Fruit fly (Drosophila melanogaster) whole organism, embryonic: ENCODE data around the gene EMC3.
A peak's percentile ranks its signal among the peaks of the same experiment; 100 is the strongest.

Experiments
- CG10979 ChIP-seq: fragments of 200-800 bp; sonication (Bioruptor generic); optimal IDR thresholded peaks from 2 replicates; lab custom pipeline; 2018; ENCODE audit warnings: missing biosample characterization, mild to moderate bottlenecking, missing genetic modification characterization, moderate library complexity
- CG11504 ChIP-seq: fragments of 200-800 bp; sonication (Bioruptor generic); optimal IDR thresholded peaks from 3 replicates; lab custom pipeline; 2019; ENCODE audit warnings: missing biosample characterization, mild to moderate bottlenecking, missing genetic modification characterization, moderate library complexity
- CG12219 ChIP-seq: fragments of 200-800 bp; sonication (Bioruptor generic); optimal IDR thresholded peaks from 3 replicates; lab custom pipeline; 2018; ENCODE audit warnings: missing biosample characterization, mild to moderate bottlenecking, missing genetic modification characterization
- CG12769 ChIP-seq: fragments of 200-800 bp; sonication (Bioruptor generic); optimal IDR thresholded peaks from 2 replicates; lab custom pipeline; 2019; ENCODE audit warnings: missing biosample characterization, mild to moderate bottlenecking, missing genetic modification characterization, moderate library complexity
- CG14441 ChIP-seq: fragments of 200-800 bp; sonication (Bioruptor generic); IDR thresholded peaks from 2 replicates; pipeline ENCODE4 v1.3.6; 2022; ENCODE audit warnings: missing biosample characterization, missing genetic modification characterization
- CG17328 ChIP-seq: fragments of 200-800 bp; sonication (Bioruptor generic); IDR thresholded peaks from 2 replicates; pipeline ENCODE4 v1.3.6; 2022; ENCODE audit warnings: missing biosample characterization, missing genetic modification characterization
- CG17385 ChIP-seq: fragments of 200-800 bp; sonication (Bioruptor generic); optimal IDR thresholded peaks from 3 replicates; lab custom pipeline; 2018; ENCODE audit warnings: missing biosample characterization, mild to moderate bottlenecking, missing genetic modification characterization
- CG18599 ChIP-seq: fragments of 200-800 bp; sonication (Bioruptor generic); optimal IDR thresholded peaks from 3 replicates; lab custom pipeline; 2017; ENCODE audit warnings: missing biosample characterization, missing genetic modification characterization, mild to moderate bottlenecking, moderate library complexity, missing genetic modification reagents
- CG18764 ChIP-seq: fragments of 200-800 bp; sonication (Bioruptor generic); optimal IDR thresholded peaks from 3 replicates; lab custom pipeline; 2016; ENCODE audit warnings: missing biosample characterization, missing genetic modification characterization
- CG2712 ChIP-seq: fragments of 200-800 bp; optimal IDR thresholded peaks from 3 replicates; lab custom pipeline; 2019; ENCODE audit warnings: missing biosample characterization, mild to moderate bottlenecking, missing genetic modification characterization, moderate library complexity
- CG4404 ChIP-seq: fragments of 200-800 bp; sonication (Bioruptor generic); IDR thresholded peaks from 2 replicates; pipeline ENCODE4 v1.3.6; 2022; ENCODE audit warnings: missing biosample characterization, missing genetic modification characterization
- CG4707 ChIP-seq: fragments of 200-800 bp; sonication (Bioruptor generic); optimal IDR thresholded peaks from 2 replicates; lab custom pipeline; 2018; ENCODE audit warnings: missing biosample characterization, mild to moderate bottlenecking, missing genetic modification characterization, moderate library complexity
- CG7271 ChIP-seq: fragments of 200-800 bp; sonication (Bioruptor generic); optimal IDR thresholded peaks from 2 replicates; lab custom pipeline; 2018; ENCODE audit warnings: missing biosample characterization, mild to moderate bottlenecking, missing genetic modification characterization, moderate library complexity
- CG7745 ChIP-seq: fragments of 200-800 bp; sonication (Bioruptor generic); optimal IDR thresholded peaks from 2 replicates; lab custom pipeline; 2018; ENCODE audit warnings: missing biosample characterization, mild to moderate bottlenecking, missing genetic modification characterization, moderate library complexity
- CG7839 ChIP-seq: fragments of 200-800 bp; sonication (Bioruptor generic); optimal IDR thresholded peaks from 3 replicates; lab custom pipeline; 2018; ENCODE audit warnings: missing biosample characterization, mild to moderate bottlenecking, missing genetic modification characterization, moderate library complexity
- CG7987 ChIP-seq: fragments of 200-800 bp; sonication (Bioruptor generic); optimal IDR thresholded peaks from 2 replicates; lab custom pipeline; 2018; ENCODE audit warnings: missing biosample characterization, mild to moderate bottlenecking, missing genetic modification characterization, moderate library complexity
- CG9876 ChIP-seq: fragments of 200-800 bp; sonication (Bioruptor generic); optimal IDR thresholded peaks from 2 replicates; lab custom pipeline; 2016; ENCODE audit warnings: missing biosample characterization, missing genetic modification characterization
- CG9932 ChIP-seq: fragments of 200-800 bp; sonication (Bioruptor generic); IDR thresholded peaks from 2 replicates; pipeline ENCODE4 v1.3.6; 2022; ENCODE audit warnings: missing biosample characterization, missing genetic modification characterization
- D19B ChIP-seq: fragments of 200-800 bp; sonication (Bioruptor generic); optimal IDR thresholded peaks from 2 replicates; lab custom pipeline; 2017; ENCODE audit warnings: missing biosample characterization, mild to moderate bottlenecking, missing genetic modification characterization
- Dbx ChIP-seq: fragments of 200-800 bp; sonication (Bioruptor generic); IDR thresholded peaks from 3 replicates; pipeline ENCODE4 v1.3.6; 2022; ENCODE audit warnings: missing biosample characterization, missing genetic modification characterization
- Doc2 ChIP-seq: fragments of 200-800 bp; sonication (Bioruptor generic); IDR thresholded peaks from 2 replicates; pipeline ENCODE4 v1.3.6; 2022; ENCODE audit warnings: missing biosample characterization, missing genetic modification characterization
- Ets97D ChIP-seq: fragments of 200-800 bp; sonication (Bioruptor generic); optimal IDR thresholded peaks from 3 replicates; lab custom pipeline; 2016; ENCODE audit warnings: missing biosample characterization, missing genetic modification characterization
- Fer1 ChIP-seq: fragments of 200-800 bp; sonication (Bioruptor generic); optimal IDR thresholded peaks from 2 replicates; lab custom pipeline; 2017; ENCODE audit warnings: missing biosample characterization, mild to moderate bottlenecking, missing genetic modification characterization
- H15 ChIP-seq: fragments of 200-800 bp; sonication (Bioruptor generic); IDR thresholded peaks from 3 replicates; pipeline ENCODE4 v1.3.6; 2022; ENCODE audit warnings: missing biosample characterization, missing genetic modification characterization
- Myb ChIP-seq: fragments of 200-800 bp; sonication (Bioruptor generic); optimal IDR thresholded peaks from 2 replicates; lab custom pipeline; 2016; ENCODE audit warnings: missing biosample characterization, missing genetic modification characterization
- Rfx ChIP-seq: fragments of 200-800 bp; sonication (Bioruptor generic); IDR thresholded peaks from 2 replicates; pipeline ENCODE4 v1.3.6; 2022; ENCODE audit warnings: missing biosample characterization, missing genetic modification characterization
- Ssrp ChIP-seq: fragments of 200-800 bp; sonication (Bioruptor generic); optimal IDR thresholded peaks from 2 replicates; lab custom pipeline; 2018; ENCODE audit warnings: missing biosample characterization, mild to moderate bottlenecking, missing genetic modification characterization, moderate library complexity
- bowl ChIP-seq: fragments of 200-800 bp; sonication (Bioruptor generic); IDR thresholded peaks from 2 replicates; pipeline ENCODE4 v1.3.6; 2022; ENCODE audit warnings: missing biosample characterization, missing genetic modification characterization
- chif ChIP-seq, 2 experiments: fragments of 200-800 bp; sonication (Bioruptor generic); optimal IDR thresholded peaks; 3 replicates each; lab custom pipeline; 2016; ENCODE audit warnings: missing biosample characterization in 2 of 2, missing genetic modification characterization in 2 of 2
- dimm ChIP-seq: fragments of 200-800 bp; sonication (Bioruptor generic); IDR thresholded peaks from 2 replicates; pipeline ENCODE4 v1.3.6; 2022; ENCODE audit warnings: missing biosample characterization, missing genetic modification characterization
- disco-r ChIP-seq: fragments of 200-800 bp; sonication (Bioruptor generic); optimal IDR thresholded peaks from 2 replicates; lab custom pipeline; 2016; ENCODE audit warnings: missing biosample characterization, missing genetic modification characterization
- dm ChIP-seq: fragments of 200-800 bp; sonication (Bioruptor generic); optimal IDR thresholded peaks from 3 replicates; lab custom pipeline; 2016; ENCODE audit warnings: missing biosample characterization, missing genetic modification characterization
- dmrt11E ChIP-seq: fragments of 200-800 bp; sonication (Bioruptor generic); optimal IDR thresholded peaks from 3 replicates; lab custom pipeline; 2018; ENCODE audit warnings: missing biosample characterization, mild to moderate bottlenecking, missing genetic modification characterization, moderate library complexity
- fd102C ChIP-seq: fragments of 200-800 bp; sonication (Bioruptor generic); optimal IDR thresholded peaks from 2 replicates; lab custom pipeline; 2018; ENCODE audit warnings: missing biosample characterization, mild to moderate bottlenecking, missing genetic modification characterization, moderate library complexity
- gce ChIP-seq: fragments of 200-800 bp; sonication (Bioruptor generic); IDR thresholded peaks from 3 replicates; pipeline ENCODE4 v1.3.6; 2022; ENCODE audit warnings: missing biosample characterization, missing genetic modification characterization
- gem ChIP-seq: fragments of 200-800 bp; sonication (Bioruptor generic); optimal IDR thresholded peaks from 2 replicates; lab custom pipeline; 2019; ENCODE audit warnings: missing biosample characterization, mild to moderate bottlenecking, missing genetic modification characterization, moderate library complexity
- hbn ChIP-seq: fragments of 200-800 bp; sonication (Bioruptor generic); IDR thresholded peaks from 2 replicates; pipeline ENCODE4 v1.3.6; 2022; ENCODE audit warnings: missing biosample characterization, missing genetic modification characterization; ENCODE audit not compliant: partially characterized antibody
- lilli ChIP-seq: fragments of 200-800 bp; sonication (Bioruptor generic); optimal IDR thresholded peaks from 3 replicates; lab custom pipeline; 2016; ENCODE audit warnings: missing biosample characterization, missing genetic modification characterization
- lola ChIP-seq, 3 experiments: fragments of >200 bp in 2 of 3; fragments of 200-800 bp in 1 of 3; sonication (Bioruptor generic) in 1 of 3; optimal IDR thresholded peaks; 2 replicates each; lab custom pipeline; 2017 to 2019; ENCODE audit warnings: missing biosample characterization in 3 of 3, missing genetic modification characterization in 3 of 3, mild to moderate bottlenecking in 1 of 3, moderate library complexity in 1 of 3
- nmo ChIP-seq: fragments of 200-800 bp; sonication (Bioruptor generic); optimal IDR thresholded peaks from 2 replicates; lab custom pipeline; 2018; ENCODE audit warnings: missing biosample characterization, mild to moderate bottlenecking, missing genetic modification characterization, moderate library complexity
- psq ChIP-seq: fragments of 200-800 bp; sonication (Bioruptor generic); optimal IDR thresholded peaks from 2 replicates; lab custom pipeline; 2017; ENCODE audit warnings: missing biosample characterization, missing genetic modification characterization
- sc ChIP-seq, 3 experiments: fragments of >200 bp in 2 of 3; fragments of 200-800 bp in 1 of 3; sonication (Bioruptor generic) in 1 of 3; optimal IDR thresholded peaks; 2 replicates in 2 of 3; 3 replicates in 1 of 3; lab custom pipeline; 2017; ENCODE audit warnings: mild to moderate bottlenecking in 1 of 3, missing biosample characterization in 1 of 3, missing genetic modification characterization in 1 of 3, missing genetic modification reagents in 1 of 3
- scrt ChIP-seq: fragments of 200-800 bp; sonication (Bioruptor generic); optimal IDR thresholded peaks from 2 replicates; lab custom pipeline; 2018; ENCODE audit warnings: missing biosample characterization, mild to moderate bottlenecking, missing genetic modification characterization, moderate library complexity
- slou ChIP-seq: fragments of 200-800 bp; sonication (Bioruptor generic); optimal IDR thresholded peaks from 3 replicates; lab custom pipeline; 2016; ENCODE audit warnings: missing biosample characterization, missing genetic modification characterization
- sob ChIP-seq: fragments of 200-800 bp; sonication (Bioruptor generic); IDR thresholded peaks from 2 replicates; pipeline ENCODE4 v1.3.6; 2022; ENCODE audit warnings: missing biosample characterization, missing genetic modification characterization
- sr ChIP-seq: fragments of 200-800 bp; sonication (Bioruptor generic); IDR thresholded peaks from 3 replicates; pipeline ENCODE4 v1.3.6; 2022; ENCODE audit warnings: missing biosample characterization, missing genetic modification characterization
- trem ChIP-seq: fragments of 200-800 bp; optimal IDR thresholded peaks from 3 replicates; lab custom pipeline; 2019; ENCODE audit warnings: missing biosample characterization, mild to moderate bottlenecking, missing genetic modification characterization, moderate library complexity
- trh ChIP-seq: fragments of 200-800 bp; sonication (Bioruptor generic); optimal IDR thresholded peaks from 2 replicates; lab custom pipeline; 2016; ENCODE audit warnings: missing biosample characterization, missing genetic modification characterization
- ttk ChIP-seq: fragments of 200-800 bp; sonication (Bioruptor generic); IDR thresholded peaks from 2 replicates; pipeline ENCODE4 v2.1.2; 2022; ENCODE audit warnings: missing biosample characterization, missing genetic modification characterization
- wor ChIP-seq: fragments of 200-800 bp; sonication (Bioruptor generic); IDR thresholded peaks from 2 replicates; pipeline ENCODE4 v1.3.6; 2022; ENCODE audit warnings: missing biosample characterization, missing genetic modification characterization

The EMC3 gene

dm6 chr2L:10703281-10703680, 28.9 kb downstream of the EMC3 start, which contains the start of gene CG6415 (continued):
- TF ChIP-seq lola (GFP tag; optimal IDR thresholded peaks at IDR 0.05; lab: Kevin White, UChicago) (peak in 1 of 3 experiments; percentile 70), H15 (GFP tag; lab: Robert Waterston, UW) (peak; percentile 72; the same call in 2 of the 3 replicates), hbn (no peak), CG10979 (tag; lab: Kevin White, UChicago) (peak; percentile 83), fd102C (GFP tag; lab: Kevin White, UChicago) (no peak), bowl (GFP tag; lab: Robert Waterston, UW) (no peak), wor (GFP tag; lab: Robert Waterston, UW) (0 out of 2 replicates have a peak, but pooled peaks have one; percentile 30), gem (tag; lab: Kevin White, UChicago) (peak; percentile 87), CG7271 (tag; lab: Kevin White, UChicago) (no peak), dm (GFP tag; lab: Kevin White, UChicago) (peak; percentile 39), D19B (GFP tag; lab: Kevin White, UChicago) (peak; percentile 41), trem (peak; percentile 55), CG7745 (no peak), sr (GFP tag; lab: Robert Waterston, UW) (no peak), CG18764 (GFP tag; lab: Kevin White, UChicago) (peak; percentile 65), CG11504 (tag; lab: Kevin White, UChicago) (peak; percentile 72), CG7987 (GFP tag; lab: Kevin White, UChicago) (no peak), Ssrp (tag; lab: Kevin White, UChicago) (peak; percentile 70), trh (no peak), CG4707 (GFP tag; lab: Kevin White, UChicago) (no peak), slou (peak; percentile 25), CG12219 (GFP tag; lab: Kevin White, UChicago) (peak; percentile 64), CG9932 (peak; percentile 36; the same call in 1 of the 2 replicates), scrt (GFP tag; lab: Kevin White, UChicago) (peak; percentile 68), CG14441 (GFP tag; lab: Robert Waterston, UW) (peak; percentile 77), Doc2 (GFP tag; lab: Robert Waterston, UW) (no peak), lilli (GFP tag; lab: Kevin White, UChicago) (peak; percentile 77), CG12769 (tag; lab: Kevin White, UChicago) (peak; percentile 78), ttk (GFP tag; lab: Robert Waterston, UW) (peak; percentile 74), sob (GFP tag; lab: Robert Waterston, UW) (peak; percentile 80), CG9876 (GFP tag; lab: Kevin White, UChicago) (peak; percentile 57), CG18599 (peak; percentile 85), CG7839 (tag; lab: Kevin White, UChicago) (peak; percentile 87), CG2712 (tag; lab: Kevin White, UChicago) (peak; percentile 84), gce (GFP tag; lab: Robert Waterston, UW) (peak; percentile 56; the same call in 1 of the 3 replicates), sc (optimal IDR thresholded peaks at IDR 0.05; lab: Kevin White, UChicago) (no peak), sc (GFP tag; optimal IDR thresholded peaks at IDR 0.05; lab: Kevin White, UChicago) (peak; percentile 47), Myb (GFP tag; lab: Kevin White, UChicago) (peak; percentile 45), psq (no peak), Dbx (GFP tag; lab: Robert Waterston, UW) (no peak), nmo (GFP tag; lab: Kevin White, UChicago) (peak; percentile 81), dmrt11E (tag; lab: Kevin White, UChicago) (peak; percentile 80), CG17385 (GFP tag; lab: Kevin White, UChicago) (peak; percentile 63), chif (GFP tag; optimal IDR thresholded peaks at IDR 0.05; lab: Kevin White, UChicago) (peak; percentile 36 to 75), Fer1 (no peak), CG17328 (peak; percentile 75), Ets97D (GFP tag; lab: Kevin White, UChicago) (peak; percentile 30), dimm (GFP tag; lab: Robert Waterston, UW) (no peak), disco-r (GFP tag; lab: Kevin White, UChicago) (no peak), CG4404 (GFP tag; lab: Robert Waterston, UW) (peak; percentile 66), Rfx (GFP tag; lab: Robert Waterston, UW) (peak; percentile 81)
